Fruit fly (Drosophila melanogaster) whole organism, embryonic: ENCODE results near the gene CG5509.

Experiments used
- Adf1 ChIP-seq: fragments of 200-800 bp; sonication (Bioruptor generic); IDR thresholded peaks from 2 replicates; pipeline ENCODE4 v1.3.6; 2022; ENCODE audit warnings: missing biosample characterization, missing genetic modification characterization
- B-H2 ChIP-seq: fragments of 200-800 bp; sonication (Bioruptor generic); optimal IDR thresholded peaks from 2 replicates; lab custom pipeline; 2018; ENCODE audit warnings: missing biosample characterization, mild to moderate bottlenecking, missing genetic modification characterization
- CG10321 ChIP-seq: fragments of 200-800 bp; sonication (Bioruptor generic); IDR thresholded peaks from 2 replicates; pipeline ENCODE4 v1.3.6; 2022; ENCODE audit warnings: missing biosample characterization, missing genetic modification characterization
- CG10366 ChIP-seq: fragments of 200-800 bp; sonication (Bioruptor generic); IDR thresholded peaks from 2 replicates; pipeline ENCODE4 v1.3.6; 2022; ENCODE audit warnings: missing biosample characterization, missing genetic modification characterization
- CG10654 ChIP-seq: fragments of 200-800 bp; sonication (Bioruptor generic); optimal IDR thresholded peaks from 2 replicates; lab custom pipeline; 2016; ENCODE audit warnings: missing biosample characterization, missing genetic modification characterization
- CG10959 ChIP-seq: fragments of 200-800 bp; sonication (Bioruptor generic); IDR thresholded peaks from 2 replicates; pipeline ENCODE4 v1.3.6; 2022; ENCODE audit warnings: missing biosample characterization, missing genetic modification characterization
- CG11247 ChIP-seq: fragments of 200-800 bp; sonication (Bioruptor generic); IDR thresholded peaks from 2 replicates; pipeline ENCODE4 v1.3.6; 2022; ENCODE audit warnings: missing biosample characterization, missing genetic modification characterization
- CG13296 ChIP-seq: fragments of 200-800 bp; sonication (Bioruptor generic); optimal IDR thresholded peaks from 3 replicates; lab custom pipeline; 2018; ENCODE audit warnings: missing biosample characterization, mild to moderate bottlenecking, missing genetic modification characterization
- CG15269 ChIP-seq: fragments of 200-800 bp; sonication (Bioruptor generic); optimal IDR thresholded peaks from 2 replicates; lab custom pipeline; 2018; ENCODE audit warnings: missing biosample characterization, mild to moderate bottlenecking, missing genetic modification characterization, moderate library complexity
- CG1602 ChIP-seq: fragments of 200-800 bp; sonication (Bioruptor generic); optimal IDR thresholded peaks from 3 replicates; lab custom pipeline; 2016; ENCODE audit warnings: missing biosample characterization, missing genetic modification characterization
- CG16779 ChIP-seq: fragments of 200-800 bp; sonication (Bioruptor generic); IDR thresholded peaks from 2 replicates; pipeline ENCODE4 v1.3.6; 2022; ENCODE audit warnings: missing biosample characterization, missing genetic modification characterization
- CG16813 ChIP-seq: fragments of 200-800 bp; sonication (Bioruptor generic); IDR thresholded peaks from 3 replicates; pipeline ENCODE4 v1.3.6; 2022; ENCODE audit warnings: missing biosample characterization, missing genetic modification characterization; ENCODE audit not compliant: partially characterized antibody
- CG17829 ChIP-seq: fragments of 200-800 bp; optimal IDR thresholded peaks from 2 replicates; lab custom pipeline; 2019; ENCODE audit warnings: missing biosample characterization, mild to moderate bottlenecking, missing genetic modification characterization, moderate library complexity
- CG1792 ChIP-seq: fragments of 200-800 bp; sonication (Bioruptor generic); optimal IDR thresholded peaks from 2 replicates; lab custom pipeline; 2016; ENCODE audit warnings: missing biosample characterization, missing genetic modification characterization
- CG2116 ChIP-seq: fragments of 200-800 bp; sonication (Bioruptor generic); optimal IDR thresholded peaks from 3 replicates; lab custom pipeline; 2018; ENCODE audit warnings: missing biosample characterization, mild to moderate bottlenecking, missing genetic modification characterization
- CG33213 ChIP-seq: fragments of 200-800 bp; sonication (Bioruptor generic); optimal IDR thresholded peaks from 3 replicates; lab custom pipeline; 2016; ENCODE audit warnings: missing biosample characterization, missing genetic modification characterization
- CG3407 ChIP-seq: fragments of 200-800 bp; sonication (Bioruptor generic); optimal IDR thresholded peaks from 2 replicates; lab custom pipeline; 2018; ENCODE audit warnings: missing biosample characterization, mild to moderate bottlenecking, missing genetic modification characterization
- CG4360 ChIP-seq: fragments of 200-800 bp; sonication (Bioruptor generic); IDR thresholded peaks from 2 replicates; pipeline ENCODE4 v1.3.6; 2022; ENCODE audit warnings: missing biosample characterization, missing genetic modification characterization
- E2f2 ChIP-seq: fragments of 200-800 bp; sonication (Bioruptor generic); IDR thresholded peaks from 2 replicates; pipeline ENCODE4 v1.3.6; 2022; ENCODE audit warnings: missing biosample characterization, missing genetic modification characterization
- Fer1 ChIP-seq: fragments of 200-800 bp; sonication (Bioruptor generic); optimal IDR thresholded peaks from 2 replicates; lab custom pipeline; 2017; ENCODE audit warnings: missing biosample characterization, mild to moderate bottlenecking, missing genetic modification characterization
- HmgZ ChIP-seq: fragments of 200-800 bp; sonication (Bioruptor generic); optimal IDR thresholded peaks from 2 replicates; lab custom pipeline; 2018; ENCODE audit warnings: missing biosample characterization, mild to moderate bottlenecking, missing genetic modification characterization
- Hsf ChIP-seq: fragments of 200-800 bp; sonication (Bioruptor generic); optimal IDR thresholded peaks from 3 replicates; lab custom pipeline; 2016; ENCODE audit warnings: missing biosample characterization, missing genetic modification characterization
- MBD-R2 ChIP-seq: fragments of 200-800 bp; sonication (Bioruptor generic); IDR thresholded peaks from 2 replicates; pipeline ENCODE4 v1.3.6; 2022; ENCODE audit warnings: missing biosample characterization, missing genetic modification characterization
- Mad ChIP-seq: fragments of 200-800 bp; sonication (Bioruptor generic); optimal IDR thresholded peaks from 2 replicates; lab custom pipeline; 2016; ENCODE audit warnings: missing biosample characterization, missing genetic modification characterization
- Max ChIP-seq: fragments of 200-800 bp; sonication (Bioruptor generic); optimal IDR thresholded peaks from 2 replicates; lab custom pipeline; 2016; ENCODE audit warnings: missing biosample characterization, mild to moderate bottlenecking, missing genetic modification characterization
- Med ChIP-seq: fragments of 200-800 bp; sonication (Bioruptor generic); peaks from one replicate; lab custom pipeline; 2016; ENCODE audit warnings: missing biosample characterization, missing genetic modification characterization, mild to moderate bottlenecking, inconsistent platforms, moderate library complexity
- Ssrp ChIP-seq: fragments of 200-800 bp; sonication (Bioruptor generic); optimal IDR thresholded peaks from 2 replicates; lab custom pipeline; 2018; ENCODE audit warnings: missing biosample characterization, mild to moderate bottlenecking, missing genetic modification characterization, moderate library complexity
- Usf ChIP-seq: fragments of 200-800 bp; sonication (Bioruptor generic); optimal IDR thresholded peaks from 2 replicates; lab custom pipeline; 2017; ENCODE audit warnings: missing genotype, missing biosample characterization, missing genetic modification characterization
- ab ChIP-seq: fragments of 200-800 bp; sonication (Bioruptor generic); optimal IDR thresholded peaks from 2 replicates; lab custom pipeline; 2016; ENCODE audit warnings: missing biosample characterization, missing genetic modification characterization
- ac ChIP-seq: fragments of 200-800 bp; sonication (Bioruptor generic); optimal IDR thresholded peaks from 3 replicates; lab custom pipeline; 2017; ENCODE audit warnings: missing biosample characterization, mild to moderate bottlenecking, missing genetic modification characterization
- aop ChIP-seq: fragments of 200-800 bp; sonication (Bioruptor generic); IDR thresholded peaks from 2 replicates; pipeline ENCODE4 v1.3.6; 2022; ENCODE audit warnings: missing biosample characterization, missing genetic modification characterization
- ash1 ChIP-seq: fragments of 200-800 bp; sonication (Bioruptor generic); optimal IDR thresholded peaks from 2 replicates; lab custom pipeline; 2018; ENCODE audit warnings: missing biosample characterization, mild to moderate bottlenecking, missing genetic modification characterization
- bigmax ChIP-seq: fragments of 200-800 bp; sonication (Bioruptor generic); optimal IDR thresholded peaks from 2 replicates; lab custom pipeline; 2018; ENCODE audit warnings: missing biosample characterization, mild to moderate bottlenecking, missing genetic modification characterization
- btn ChIP-seq: fragments of 200-800 bp; sonication (Bioruptor generic); optimal IDR thresholded peaks from 2 replicates; lab custom pipeline; 2016; ENCODE audit warnings: missing biosample characterization, missing genetic modification characterization
- ci ChIP-seq: fragments of 200-800 bp; sonication (Bioruptor generic); IDR thresholded peaks from 3 replicates; pipeline ENCODE4 v1.3.6; 2022; ENCODE audit warnings: missing biosample characterization, missing genetic modification characterization
- crp ChIP-seq, 2 experiments: fragments of 200-800 bp; sonication (Bioruptor generic); optimal IDR thresholded peaks; 2 replicates in 1 of 2; 3 replicates in 1 of 2; lab custom pipeline; 2017; ENCODE audit warnings: missing biosample characterization in 2 of 2, missing genetic modification characterization in 2 of 2, mild to moderate bottlenecking in 1 of 2, moderate library complexity in 1 of 2
- dmrt11E ChIP-seq: fragments of 200-800 bp; sonication (Bioruptor generic); optimal IDR thresholded peaks from 3 replicates; lab custom pipeline; 2018; ENCODE audit warnings: missing biosample characterization, mild to moderate bottlenecking, missing genetic modification characterization, moderate library complexity
- ems ChIP-seq: fragments of 200-800 bp; sonication (Bioruptor generic); optimal IDR thresholded peaks from 3 replicates; lab custom pipeline; 2016; ENCODE audit warnings: missing biosample characterization, missing genetic modification characterization
- fd64A ChIP-seq: fragments of 200-800 bp; sonication (Bioruptor generic); optimal IDR thresholded peaks from 3 replicates; lab custom pipeline; 2018; ENCODE audit warnings: missing biosample characterization, mild to moderate bottlenecking, missing genetic modification characterization
- gcm2 ChIP-seq: fragments of 200-800 bp; sonication (Bioruptor generic); optimal IDR thresholded peaks from 2 replicates; lab custom pipeline; 2016; ENCODE audit warnings: missing biosample characterization, missing genetic modification characterization
- gfzf ChIP-seq: fragments of 200-800 bp; sonication (Bioruptor generic); optimal IDR thresholded peaks from 2 replicates; lab custom pipeline; 2016; ENCODE audit warnings: missing biosample characterization, mild to moderate bottlenecking, missing genetic modification characterization, moderate library complexity
- inv ChIP-seq: fragments of 200-800 bp; sonication (Bioruptor generic); IDR thresholded peaks from 2 replicates; pipeline ENCODE4 v1.3.6; 2022; ENCODE audit warnings: missing biosample characterization, missing genetic modification characterization; ENCODE audit not compliant: partially characterized antibody
- maf-S ChIP-seq: fragments of 200-800 bp; sonication (Bioruptor generic); optimal IDR thresholded peaks from 2 replicates; lab custom pipeline; 2016; ENCODE audit warnings: missing biosample characterization, missing genetic modification characterization
- odd ChIP-seq: fragments of 200-800 bp; sonication (Bioruptor generic); optimal IDR thresholded peaks from 2 replicates; lab custom pipeline; 2017; ENCODE audit warnings: missing biosample characterization, mild to moderate bottlenecking, missing genetic modification characterization
- peb ChIP-seq: fragments of 200-800 bp; sonication (Bioruptor generic); IDR thresholded peaks from 2 replicates; pipeline ENCODE4 v1.3.6; 2022; ENCODE audit warnings: missing biosample characterization, missing genetic modification characterization
- phol ChIP-seq: fragments of 200-800 bp; sonication (Bioruptor generic); optimal IDR thresholded peaks from 3 replicates; lab custom pipeline; 2018; ENCODE audit warnings: missing biosample characterization, mild to moderate bottlenecking, missing genetic modification characterization, moderate library complexity
- ro ChIP-seq: fragments of 200-800 bp; sonication (Bioruptor generic); IDR thresholded peaks from 2 replicates; pipeline ENCODE4 v1.3.6; 2022; ENCODE audit warnings: missing biosample characterization, missing genetic modification characterization
- row ChIP-seq: fragments of 200-800 bp; sonication (Bioruptor generic); IDR thresholded peaks from 3 replicates; pipeline ENCODE4 v1.3.6; 2022; ENCODE audit warnings: missing biosample characterization, missing genetic modification characterization
- shn ChIP-seq: fragments of 200-800 bp; sonication (Bioruptor generic); optimal IDR thresholded peaks from 3 replicates; lab custom pipeline; 2016; ENCODE audit warnings: missing biosample characterization, missing genetic modification characterization
- tap ChIP-seq: fragments of 200-800 bp; optimal IDR thresholded peaks from 3 replicates; lab custom pipeline; 2019; ENCODE audit warnings: missing biosample characterization, mild to moderate bottlenecking, missing genetic modification characterization, moderate library complexity
- tio ChIP-seq: fragments of 200-800 bp; sonication (Bioruptor generic); optimal IDR thresholded peaks from 2 replicates; lab custom pipeline; 2017; ENCODE audit warnings: missing biosample characterization, missing genetic modification characterization, inconsistent platforms
- wdn ChIP-seq: fragments of 200-800 bp; sonication (Bioruptor generic); IDR thresholded peaks from 2 replicates; pipeline ENCODE4 v1.3.6; 2022; ENCODE audit warnings: missing biosample characterization, missing genetic modification characterization

Gene CG5509

dm6 chr3R:12459879-12460522 lies 7.7 kb downstream of the CG5509 start, which contains the start of the genes CG5961 and Polr3C (continued):
- TF ChIP-seq CG16813 (GFP tag; lab: Robert Waterston, UW) = no peak
- TF ChIP-seq row (GFP tag; lab: Robert Waterston, UW) = no peak
- no peak for TF ChIP-seq CG1602
- no peak for TF ChIP-seq Hsf
- TF ChIP-seq inv (GFP tag; lab: Robert Waterston, UW) = no peak
- no peak for TF ChIP-seq Adf1
- peak; percentile 75 for TF ChIP-seq E2f2 (GFP tag; lab: Robert Waterston, UW)
- peak; percentile 18 to 93 for TF ChIP-seq crp (GFP tag; optimal IDR thresholded peaks at IDR 0.05; lab: Kevin White, UChicago)
- no peak for TF ChIP-seq Mad
- no peak for TF ChIP-seq dmrt11E (tag; lab: Kevin White, UChicago)
- peak; percentile 74 for TF ChIP-seq Med (GFP tag; lab: Kevin White, UChicago)
- no peak for TF ChIP-seq CG1792 (GFP tag; lab: Kevin White, UChicago)
- TF ChIP-seq Fer1 (GFP tag; lab: Kevin White, UChicago) = peak; percentile 27
- TF ChIP-seq Usf (GFP tag; lab: Kevin White, UChicago) = no peak
- TF ChIP-seq CG2116 = peak; percentile 71
- TF ChIP-seq maf-S (GFP tag; lab: Kevin White, UChicago) = no peak
- peak; percentile 24 for TF ChIP-seq HmgZ
- no peak for TF ChIP-seq phol (tag; lab: Kevin White, UChicago)
- no peak for TF ChIP-seq CG10959
- no peak for TF ChIP-seq fd64A (GFP tag; lab: Kevin White, UChicago)
- TF ChIP-seq Max (GFP tag; lab: Kevin White, UChicago) = no peak
- no peak for TF ChIP-seq ems (GFP tag; lab: Kevin White, UChicago)
- TF ChIP-seq CG10654 (GFP tag; lab: Kevin White, UChicago) = no peak
- TF ChIP-seq MBD-R2 = peak; percentile 69
- no peak for TF ChIP-seq ash1 (GFP tag; lab: Kevin White, UChicago)
- TF ChIP-seq B-H2 (GFP tag; lab: Kevin White, UChicago) = no peak
- no peak for TF ChIP-seq ac (GFP tag; lab: Kevin White, UChicago)
- TF ChIP-seq CG33213 (GFP tag; lab: Kevin White, UChicago) = no peak
- no peak for TF ChIP-seq shn (GFP tag; lab: Kevin White, UChicago)
- TF ChIP-seq ro (GFP tag; lab: Robert Waterston, UW) = no peak
- TF ChIP-seq CG13296 = no peak
- no peak for TF ChIP-seq CG10366 (GFP tag; lab: Robert Waterston, UW)
- TF ChIP-seq CG3407 (GFP tag; lab: Kevin White, UChicago) = no peak
- peak; percentile 71 for TF ChIP-seq gfzf
- TF ChIP-seq peb = no peak
- TF ChIP-seq ci (GFP tag; lab: Robert Waterston, UW) = no peak
- TF ChIP-seq Ssrp (tag; lab: Kevin White, UChicago) = no peak
- TF ChIP-seq gcm2 (GFP tag; lab: Kevin White, UChicago) = no peak
- TF ChIP-seq aop = no peak
- TF ChIP-seq CG11247 (GFP tag; lab: Robert Waterston, UW) = no peak
- no peak for TF ChIP-seq CG16779 (GFP tag; lab: Robert Waterston, UW)
- no peak for TF ChIP-seq odd (GFP tag; lab: Kevin White, UChicago)
- no peak for TF ChIP-seq CG15269 (tag; lab: Kevin White, UChicago)
- TF ChIP-seq CG17829 = peak; percentile 10
- TF ChIP-seq wdn (GFP tag; lab: Robert Waterston, UW) = no peak
- TF ChIP-seq CG10321 (GFP tag; lab: Robert Waterston, UW) = no peak
- no peak for TF ChIP-seq ab (GFP tag; lab: Kevin White, UChicago)
- TF ChIP-seq btn = no peak
- peak; percentile 74 for TF ChIP-seq bigmax (GFP tag; lab: Kevin White, UChicago)
- TF ChIP-seq tap = no peak
- TF ChIP-seq tio (GFP tag; lab: Kevin White, UChicago) = no peak
- no peak for TF ChIP-seq CG4360 (GFP tag; lab: Robert Waterston, UW)
